Worm (Caenorhabditis elegans): ENCODE measurements around the gene F40G12.5.

F40G12.5 gene

ce11 chrV:14256813-14257212, 13.8 kb downstream of the F40G12.5 start, which contains the start of gene sre-8:
Gene sre-8, plus strand, starts transcription at chrV:14257113.
- TF ChIP-seq W03F9.2 (tag; optimal IDR thresholded peaks at IDR 0.05) (no peak), dao-5 (tag; optimal IDR thresholded peaks at IDR 0.05) (no peak), him-1 (tag; optimal IDR thresholded peaks at IDR 0.05) (no peak)

- TF ChIP-seq dao-5 (tag; optimal IDR thresholded peaks at IDR 0.05): no peak
- TF ChIP-seq W03F9.2 (tag; optimal IDR thresholded peaks at IDR 0.05): no peak
- no peak for TF ChIP-seq him-1 (tag; optimal IDR thresholded peaks at IDR 0.05)
Measured at ce11 chrV:14254221-14254620, 16.4 kb downstream of the F40G12.5 start, which contains the start of gene K02E11.7. Gene K02E11.7, minus strand, starts transcription at chrV:14254321.

- no peak for TF ChIP-seq him-1 (tag; optimal IDR thresholded peaks at IDR 0.05)
- no peak for TF ChIP-seq W03F9.2 (tag; optimal IDR thresholded peaks at IDR 0.05)
- TF ChIP-seq dao-5 (tag; optimal IDR thresholded peaks at IDR 0.05): no peak
Measured at ce11 chrV:14252025-14252424, 18.6 kb downstream of the F40G12.5 start, which contains the start of gene K02E11.5. Gene K02E11.5, plus strand, starts transcription at chrV:14252325.

ce11 chrV:14248654-14249053, 22.0 kb downstream of the F40G12.5 start, which contains the start of gene K02E11.6:
Gene K02E11.6, plus strand, starts transcription at chrV:14248802.
- TF ChIP-seq dao-5 (tag; optimal IDR thresholded peaks at IDR 0.05) (no peak), W03F9.2 (tag; optimal IDR thresholded peaks at IDR 0.05) (no peak), him-1 (tag; optimal IDR thresholded peaks at IDR 0.05) (no peak)

ce11 chrV:14248025-14248424, 22.6 kb downstream of the F40G12.5 start, which contains the start of gene K02E11.4:
Gene K02E11.4, minus strand, starts transcription at chrV:14248125.
- TF ChIP-seq dao-5 (tag; optimal IDR thresholded peaks at IDR 0.05) (no peak), W03F9.2 (tag; optimal IDR thresholded peaks at IDR 0.05) (no peak), him-1 (tag; optimal IDR thresholded peaks at IDR 0.05) (no peak)

ce11 chrV:14246761-14247160, 23.9 kb downstream of the F40G12.5 start, which contains the start of gene K02E11.3:
Gene K02E11.3, minus strand, starts transcription at chrV:14246861.
- TF ChIP-seq W03F9.2 (tag; optimal IDR thresholded peaks at IDR 0.05) (no peak), dao-5 (tag; optimal IDR thresholded peaks at IDR 0.05) (no peak), him-1 (tag; optimal IDR thresholded peaks at IDR 0.05) (no peak)

ce11 chrV:14243904-14244303, 26.7 kb downstream of the F40G12.5 start, which contains the start of gene sre-7:
Gene sre-7, plus strand, starts transcription at chrV:14244204.
- TF ChIP-seq W03F9.2 (tag; optimal IDR thresholded peaks at IDR 0.05) (no peak), dao-5 (tag; optimal IDR thresholded peaks at IDR 0.05) (no peak)

ce11 chrV:14240694-14241201, 29.9 kb downstream of the F40G12.5 start, which contains the start of gene K02E11.10:
Gene K02E11.10, minus strand, starts transcription at chrV:14241151.
- TF ChIP-seq dao-5 (tag; optimal IDR thresholded peaks at IDR 0.05): no peak
- TF ChIP-seq him-1 (tag; optimal IDR thresholded peaks at IDR 0.05): no peak
- TF ChIP-seq W03F9.2 (tag; optimal IDR thresholded peaks at IDR 0.05): no peak

- TF ChIP-seq dao-5 (tag; optimal IDR thresholded peaks at IDR 0.05) (no peak), W03F9.2 (tag; optimal IDR thresholded peaks at IDR 0.05) (no peak), him-1 (tag; optimal IDR thresholded peaks at IDR 0.05) (no peak)
Measured at ce11 chrV:14235942-14236341, 34.7 kb downstream of the F40G12.5 start, which contains the start of gene ent-3. Gene ent-3, minus strand, starts transcription at chrV:14236042.

- TF ChIP-seq W03F9.2 (tag; optimal IDR thresholded peaks at IDR 0.05) (no peak), him-1 (tag; optimal IDR thresholded peaks at IDR 0.05) (no peak), dao-5 (tag; optimal IDR thresholded peaks at IDR 0.05) (no peak)
Measured at ce11 chrV:14231656-14232055, 39.0 kb downstream of the F40G12.5 start.

- no peak for TF ChIP-seq W03F9.2 (tag; optimal IDR thresholded peaks at IDR 0.05)
- no peak for TF ChIP-seq him-1 (tag; optimal IDR thresholded peaks at IDR 0.05)
- TF ChIP-seq dao-5 (tag; optimal IDR thresholded peaks at IDR 0.05): no peak
Measured at ce11 chrV:14230788-14231583, 39.6 kb downstream of the F40G12.5 start.

ce11 chrV:14226373-14226772, 44.3 kb downstream of the F40G12.5 start, which contains the start of gene nep-21:
Gene nep-21, minus strand, starts transcription at chrV:14226473.
- TF ChIP-seq W03F9.2 (tag; optimal IDR thresholded peaks at IDR 0.05): no peak
- TF ChIP-seq dao-5 (tag; optimal IDR thresholded peaks at IDR 0.05): no peak
- TF ChIP-seq him-1 (tag; optimal IDR thresholded peaks at IDR 0.05): no peak

ce11 chrV:14223141-14223540, 47.5 kb downstream of the F40G12.5 start:
- TF ChIP-seq W03F9.2 (tag; optimal IDR thresholded peaks at IDR 0.05) (no peak), dao-5 (tag; optimal IDR thresholded peaks at IDR 0.05) (no peak), him-1 (tag; optimal IDR thresholded peaks at IDR 0.05) (no peak)

Data from whole organism, L4/young adult.